Worm (Caenorhabditis elegans): ENCODE measurements around the gene egl-20.

ce11 chrIV:9803544-9803943 is 11.8 kb downstream of the egl-20 start:
- TF ChIP-seq unc-3 (GFP tag; conservative IDR thresholded peaks at IDR 0.05) (no peak), unc-3 (tag; optimal IDR thresholded peaks at IDR 0.05) (no peak), fkh-10 (GFP tag; optimal IDR thresholded peaks at IDR 0.05) (no peak), lin-11 (tag; optimal IDR thresholded peaks at IDR 0.05) (no peak), ahr-1 (tag; optimal IDR thresholded peaks at IDR 0.05) (no peak), T23F11.4 (GFP tag; optimal IDR thresholded peaks at IDR 0.05) (no peak), dve-1 (tag; optimal IDR thresholded peaks at IDR 0.05) (no peak), sox-2 (GFP tag; IDR thresholded peaks at IDR 0.05) (no peak), lim-6 (tag; optimal IDR thresholded peaks at IDR 0.05) (no peak), syd-9 (tag; optimal IDR thresholded peaks at IDR 0.05) (no peak), ama-1 (optimal IDR thresholded peaks at IDR 0.05) (no peak), hlh-6 (tag; optimal IDR thresholded peaks at IDR 0.05) (no peak), ceh-9 (tag; optimal IDR thresholded peaks at IDR 0.05) (no peak)

Data from whole organism, late embryonic.